Fruit fly (Drosophila melanogaster) whole organism, embryonic: ENCODE measurements around the gene SsRbeta.

Experiments
- CG1529 ChIP-seq: fragments of 200-800 bp; sonication (Bioruptor generic); optimal IDR thresholded peaks from 3 replicates; lab custom pipeline; 2018; ENCODE audit warnings: missing biosample characterization, missing genetic modification characterization
- CG16779 ChIP-seq: fragments of 200-800 bp; sonication (Bioruptor generic); IDR thresholded peaks from 2 replicates; pipeline ENCODE4 v1.3.6; 2022; ENCODE audit warnings: missing biosample characterization, missing genetic modification characterization
- CG17385 ChIP-seq: fragments of 200-800 bp; sonication (Bioruptor generic); optimal IDR thresholded peaks from 3 replicates; lab custom pipeline; 2018; ENCODE audit warnings: missing biosample characterization, mild to moderate bottlenecking, missing genetic modification characterization
- CTCF ChIP-seq: fragments of 200-800 bp; sonication (Bioruptor generic); optimal IDR thresholded peaks from 2 replicates; lab custom pipeline; 2017; ENCODE audit warnings: missing biosample characterization, mild to moderate bottlenecking, missing genetic modification characterization, moderate library complexity
- D ChIP-seq, 2 experiments: fragments of 200-800 bp in 1 of 2; fragments of >200 bp in 1 of 2; sonication (Bioruptor generic) in 1 of 2; optimal IDR thresholded peaks; 2 replicates in 1 of 2; 3 replicates in 1 of 2; lab custom pipeline; 2017; ENCODE audit warnings: mild to moderate bottlenecking in 1 of 2, missing biosample characterization in 1 of 2, missing genetic modification characterization in 1 of 2, missing genetic modification reagents in 1 of 2
- Dip2 ChIP-seq: fragments of 200-800 bp; sonication (Bioruptor generic); IDR thresholded peaks from 2 replicates; pipeline ENCODE4 v1.3.6; 2022; ENCODE audit warnings: missing biosample characterization, missing genetic modification characterization
- HmgZ ChIP-seq: fragments of 200-800 bp; sonication (Bioruptor generic); optimal IDR thresholded peaks from 2 replicates; lab custom pipeline; 2018; ENCODE audit warnings: missing biosample characterization, mild to moderate bottlenecking, missing genetic modification characterization
- bsh ChIP-seq, 2 experiments: fragments of 200-800 bp; sonication (Bioruptor generic); optimal IDR thresholded peaks; 2 replicates each; lab custom pipeline; 2017 to 2018; ENCODE audit warnings: mild to moderate bottlenecking in 2 of 2, missing biosample characterization in 2 of 2, missing genetic modification characterization in 2 of 2, moderate library complexity in 1 of 2
- en ChIP-seq: fragments of 200-800 bp; sonication (Bioruptor generic); optimal IDR thresholded peaks from 2 replicates; lab custom pipeline; 2016; ENCODE audit warnings: missing biosample characterization, missing genetic modification characterization
- hkb ChIP-seq, 2 experiments: fragments of 200-800 bp in 1 of 2; fragments of >200 bp in 1 of 2; sonication (Bioruptor generic) in 1 of 2; IDR thresholded peaks in 1 of 2; optimal IDR thresholded peaks in 1 of 2; 2 replicates each; pipeline versions ENCODE4 v1.3.6 to Lab custom; 2017 to 2022; ENCODE audit warnings: missing biosample characterization in 1 of 2, missing genetic modification characterization in 1 of 2
- jing ChIP-seq: fragments of 200-800 bp; sonication (Bioruptor generic); optimal IDR thresholded peaks from 2 replicates; lab custom pipeline; 2018; ENCODE audit warnings: missing biosample characterization, mild to moderate bottlenecking, missing genetic modification characterization
- kah ChIP-seq: fragments of 200-800 bp; sonication (Bioruptor generic); optimal IDR thresholded peaks from 2 replicates; lab custom pipeline; 2018; ENCODE audit warnings: missing biosample characterization, mild to moderate bottlenecking, missing genetic modification characterization
- lilli ChIP-seq: fragments of 200-800 bp; sonication (Bioruptor generic); optimal IDR thresholded peaks from 3 replicates; lab custom pipeline; 2016; ENCODE audit warnings: missing biosample characterization, missing genetic modification characterization

dm6 chr3L:16161847-16162556, 32.6 kb downstream of the SsRbeta start:
- no peak for TF ChIP-seq D (optimal IDR thresholded peaks at IDR 0.05; lab: Kevin White, UChicago)
- TF ChIP-seq D (GFP tag; optimal IDR thresholded peaks at IDR 0.05; lab: Kevin White, UChicago) = peak; percentile 57
- TF ChIP-seq lilli = peak; percentile 83
- peak; percentile 75 for TF ChIP-seq CG17385 (GFP tag; lab: Kevin White, UChicago)
- TF ChIP-seq Dip2 (GFP tag; lab: Robert Waterston, UW) = no peak
- peak; percentile 27 for TF ChIP-seq kah (GFP tag; lab: Kevin White, UChicago)
- peak; percentile 75 to 78 for TF ChIP-seq bsh (GFP tag; optimal IDR thresholded peaks at IDR 0.05; lab: Kevin White, UChicago)
- TF ChIP-seq CG16779 (GFP tag; lab: Robert Waterston, UW) = no peak
- peak; percentile 73 for TF ChIP-seq HmgZ (tag; lab: Kevin White, UChicago)
- TF ChIP-seq CTCF (GFP tag; lab: Kevin White, UChicago) = no peak
- TF ChIP-seq hkb (optimal IDR thresholded peaks at IDR 0.05; lab: Kevin White, UChicago) = no peak
- peak; percentile 58; the same call in 1 of the 2 replicates for TF ChIP-seq hkb (GFP tag; IDR thresholded peaks at IDR 0.05; lab: Robert Waterston, UW)
- TF ChIP-seq en (GFP tag; lab: Kevin White, UChicago) = no peak
- TF ChIP-seq CG1529 = peak; percentile 68
- TF ChIP-seq jing (GFP tag; lab: Kevin White, UChicago) = peak; percentile 16
